Fruit fly (Drosophila melanogaster) whole organism, pupa: ENCODE data around the gene Or65a.

Experiments
- CG10348 ChIP-seq: fragments of 200-800 bp; sonication (Bioruptor generic); IDR thresholded peaks from 2 replicates; pipeline ENCODE4 v1.3.6; 2022; ENCODE audit warnings: missing biosample characterization, missing genetic modification characterization
- CG13204 ChIP-seq: fragments of 200-800 bp; sonication (Bioruptor generic); optimal IDR thresholded peaks from 2 replicates; lab custom pipeline; 2018; ENCODE audit warnings: missing biosample characterization, mild to moderate bottlenecking, missing genetic modification characterization, moderate library complexity
- CG14655 ChIP-seq: fragments of 200-800 bp; sonication (Bioruptor generic); optimal IDR thresholded peaks from 3 replicates; lab custom pipeline; 2017; ENCODE audit warnings: mild to moderate bottlenecking, missing biosample characterization, missing genetic modification reagents, missing genetic modification characterization
- D1 ChIP-seq: fragments of 200-800 bp; sonication (Bioruptor generic); optimal IDR thresholded peaks from 2 replicates; lab custom pipeline; 2018; ENCODE audit warnings: missing biosample characterization, mild to moderate bottlenecking, missing genetic modification characterization, moderate library complexity
- EcR ChIP-seq: fragments of 200-800 bp; sonication (Bioruptor generic); optimal IDR thresholded peaks from 3 replicates; lab custom pipeline; 2019; ENCODE audit warnings: missing biosample characterization, missing genetic modification characterization, mild to moderate bottlenecking, moderate library complexity, missing genetic modification reagents
- Snoo ChIP-seq: fragments of 200-800 bp; sonication (Bioruptor generic); optimal IDR thresholded peaks from 3 replicates; lab custom pipeline; 2017; ENCODE audit warnings: missing biosample characterization, mild to moderate bottlenecking, missing genetic modification characterization, inconsistent platforms

DNA sequence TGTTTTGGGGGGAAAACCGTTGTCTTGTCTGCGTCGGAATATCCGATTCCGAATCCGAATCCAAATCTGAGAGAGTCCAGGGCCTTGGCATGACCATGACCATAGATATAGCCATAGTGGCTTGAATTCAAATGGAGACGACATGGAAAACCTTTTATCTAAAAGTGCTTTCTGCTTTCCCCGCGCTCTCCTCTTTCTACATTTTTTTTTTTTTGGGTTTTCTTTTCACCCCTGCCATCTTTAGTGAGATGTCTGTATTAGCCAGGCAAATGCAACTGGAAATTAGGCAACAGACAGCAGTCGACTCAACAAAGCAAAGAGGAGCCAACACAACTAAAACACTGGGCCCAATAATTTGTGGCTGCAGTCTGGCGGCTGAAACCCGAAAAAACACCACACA lies 21.8 kb downstream of the Or65a start:
- TF ChIP-seq D1: no peak
- no peak for TF ChIP-seq EcR (GFP tag; lab: Kevin White, UChicago)
- no peak for TF ChIP-seq CG14655 (GFP tag; lab: Kevin White, UChicago)
- TF ChIP-seq CG10348: no peak
- TF ChIP-seq CG13204 (GFP tag; lab: Kevin White, UChicago): no peak
- TF ChIP-seq Snoo (tag; lab: Kevin White, UChicago): no peak
